Worm (Caenorhabditis elegans): ENCODE data around the gene tgt-2.
A peak's percentile ranks its signal among the peaks of the same experiment; 100 is the strongest.

tgt-2 gene

DNA sequence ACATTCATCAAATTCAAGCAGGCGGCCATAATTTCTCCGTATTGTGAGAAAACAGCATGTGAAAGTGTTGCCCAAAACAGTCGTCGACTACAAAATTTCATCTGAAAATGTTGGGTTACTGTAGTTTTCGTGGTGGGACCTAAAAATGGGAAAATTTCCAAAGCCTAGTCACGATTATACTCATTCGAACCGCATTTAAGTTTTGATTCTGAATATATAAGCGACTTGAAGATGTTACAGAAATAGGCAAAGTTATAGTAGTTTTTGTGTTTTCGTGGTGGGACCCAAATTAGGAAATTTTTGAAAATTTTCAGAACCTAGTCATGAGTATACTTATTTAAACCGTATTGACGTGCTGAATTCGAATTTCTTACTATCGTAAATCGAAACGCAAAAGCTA is 20.3 kb upstream of the tgt-2 start, which contains the start of gene Y39B6A.41:
Gene Y39B6A.41 (minus strand): TSS at position 101 of the 400 bp plus-strand sequence.
- TF ChIP-seq jun-1 (tag; optimal IDR thresholded peaks at IDR 0.05) (no peak), rnt-1 (tag; optimal IDR thresholded peaks at IDR 0.05) (no peak), fkh-10 (GFP tag; optimal IDR thresholded peaks at IDR 0.05) (no peak), lsy-2 (tag; optimal IDR thresholded peaks at IDR 0.05) (no peak), nhr-20 (tag; optimal IDR thresholded peaks at IDR 0.05) (no peak)

DNA sequence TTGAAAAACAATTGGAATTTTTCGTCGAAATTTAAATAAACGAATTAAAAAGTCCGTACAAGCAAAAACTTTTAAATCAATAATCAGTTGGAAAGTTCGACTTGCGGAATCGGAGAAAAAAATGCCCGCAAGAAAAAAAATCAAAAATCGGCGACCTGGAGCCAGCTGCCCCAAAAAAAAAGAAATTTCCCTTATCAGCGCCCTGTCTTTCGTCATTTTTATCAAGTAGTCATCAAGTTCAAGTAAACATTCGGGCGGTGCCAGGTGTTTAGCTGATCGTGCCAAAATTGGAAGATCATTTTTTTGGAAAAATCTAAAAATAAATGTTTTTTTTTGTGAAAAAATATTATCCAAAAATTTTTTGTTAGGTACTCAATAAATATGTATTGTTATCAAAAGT is 19.8 kb upstream of the tgt-2 start:
- TF ChIP-seq elt-2 (tag; optimal IDR thresholded peaks at IDR 0.05): peak; percentile 32
- no peak for TF ChIP-seq alr-1 (tag; optimal IDR thresholded peaks at IDR 0.05; ENCODE audit: borderline replicate concordance)
- TF ChIP-seq efl-1 (optimal IDR thresholded peaks at IDR 0.05): no peak
- peak in 1 of 2 experiments; percentile 68 for TF ChIP-seq efl-1 (GFP tag; optimal IDR thresholded peaks at IDR 0.05 in 1 of 2)

DNA sequence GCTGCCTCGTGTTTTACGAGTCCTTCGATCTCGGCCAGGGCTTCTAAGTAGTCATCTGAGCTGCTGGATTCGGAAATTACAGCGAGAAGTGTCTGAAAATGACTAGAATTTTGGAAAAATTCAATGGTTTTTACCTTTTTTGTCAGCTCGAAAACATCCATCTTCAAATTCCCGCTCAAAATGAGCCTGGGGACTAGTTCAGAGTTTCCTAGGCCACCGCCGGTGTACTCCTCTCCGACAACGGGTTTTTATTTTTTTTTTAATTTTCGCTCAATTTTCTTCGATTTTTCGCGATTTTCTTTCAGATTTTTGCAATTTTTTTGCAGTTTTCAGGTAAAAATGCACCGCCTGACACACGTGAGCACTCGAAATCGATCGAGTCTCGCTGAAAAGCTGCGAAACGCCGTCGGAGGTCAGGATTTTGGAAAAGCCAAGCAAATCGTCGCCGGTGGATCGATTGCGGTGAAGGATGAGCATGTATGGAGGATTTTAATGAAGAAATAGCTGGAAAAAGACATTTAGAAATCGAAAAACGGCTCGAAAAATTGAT is 17.1 kb upstream of the tgt-2 start, which contains the start of the genes mrps-35 and sws-1:
Gene mrps-35 (plus strand): TSS at position 327 of the 550 bp plus-strand sequence.
Gene sws-1 (minus strand): TSS at position 500 of the 550 bp plus-strand sequence.
- TF ChIP-seq nhr-28 (tag; optimal IDR thresholded peaks at IDR 0.05) (no peak), pqm-1 (tag; optimal IDR thresholded peaks at IDR 0.05) (no peak), sox-4 (tag; optimal IDR thresholded peaks at IDR 0.05) (peak; percentile 87), efl-3 (GFP tag; optimal IDR thresholded peaks at IDR 0.05) (peak; percentile 17), jun-1 (tag; optimal IDR thresholded peaks at IDR 0.05) (peak; percentile 3), pax-3 (tag; optimal IDR thresholded peaks at IDR 0.05) (peak; percentile 92), nhr-47 (tag; optimal IDR thresholded peaks at IDR 0.05) (peak; percentile 92), fkh-4 (tag; optimal IDR thresholded peaks at IDR 0.05; ENCODE audit: borderline replicate concordance) (peak; percentile 96), lsy-2 (tag; optimal IDR thresholded peaks at IDR 0.05) (peak; percentile 72 to 74), skn-1 (tag; optimal IDR thresholded peaks at IDR 0.05) (peak; percentile 47), hlh-17 (GFP tag; optimal IDR thresholded peaks at IDR 0.05; ENCODE audit: borderline replicate concordance) (no peak), hlh-4 (tag; optimal IDR thresholded peaks at IDR 0.05) (peak; percentile 56), isw-1 (GFP tag; IDR thresholded peaks at IDR 0.05) (peak; percentile 61), fos-1 (tag; optimal IDR thresholded peaks at IDR 0.05) (peak; percentile 35), ama-1 (optimal IDR thresholded peaks at IDR 0.05) (no peak), swsn-7 (tag; optimal IDR thresholded peaks at IDR 0.05) (peak; percentile 83), xbp-1 (tag; optimal IDR thresholded peaks at IDR 0.05) (peak; percentile 82), lin-14 (GFP tag; optimal IDR thresholded peaks at IDR 0.05) (no peak), nhr-77 (tag; optimal IDR thresholded peaks at IDR 0.05) (no peak), efl-1 (optimal IDR thresholded peaks at IDR 0.05) (peak; percentile 72 to 95), efl-1 (GFP tag; optimal IDR thresholded peaks at IDR 0.05 in 1 of 2) (peak; percentile 94 to 99), C34B4.2 (tag; optimal IDR thresholded peaks at IDR 0.05) (no peak), zag-1 (tag; optimal IDR thresholded peaks at IDR 0.05) (no peak), sup-37 (GFP tag; optimal IDR thresholded peaks at IDR 0.05) (peak; percentile 21), pag-3 (tag; optimal IDR thresholded peaks at IDR 0.05; ENCODE audit: borderline replicate concordance, insufficient read depth) (no peak), ets-5 (GFP tag; IDR thresholded peaks at IDR 0.05) (no peak), lin-35 (GFP tag; optimal IDR thresholded peaks at IDR 0.05) (peak; percentile 91 to 94), nhr-12 (tag; optimal IDR thresholded peaks at IDR 0.05) (no peak), tbx-2 (tag; optimal IDR thresholded peaks at IDR 0.05) (peak; percentile 92), unc-62 (GFP tag; optimal IDR thresholded peaks at IDR 0.05) (no peak), sptf-1 (tag; optimal IDR thresholded peaks at IDR 0.05) (no peak), egl-13 (tag; optimal IDR thresholded peaks at IDR 0.05) (peak; percentile 81), nhr-19 (GFP tag; conservative IDR thresholded peaks at IDR 0.05) (peak; percentile 92), ztf-11 (tag; optimal IDR thresholded peaks at IDR 0.05) (peak in 1 of 2 experiments; percentile 95), tlp-1 (tag; optimal IDR thresholded peaks at IDR 0.05) (no peak), mdl-1 (tag; optimal IDR thresholded peaks at IDR 0.05) (no peak), fkh-10 (GFP tag; optimal IDR thresholded peaks at IDR 0.05) (no peak), rnt-1 (tag; optimal IDR thresholded peaks at IDR 0.05) (peak; percentile 99), lin-39 (tag; optimal IDR thresholded peaks at IDR 0.05) (peak; percentile 26), nhr-90 (tag; optimal IDR thresholded peaks at IDR 0.05; ENCODE audit: poor library complexity) (peak; percentile 91), aly-2 (tag; optimal IDR thresholded peaks at IDR 0.05) (peak; percentile 0), mef-2 (tag; optimal IDR thresholded peaks at IDR 0.05) (no peak), C04F5.9 (tag; optimal IDR thresholded peaks at IDR 0.05) (peak; percentile 78), aha-1 (tag; optimal IDR thresholded peaks at IDR 0.05) (no peak), ceh-8 (GFP tag; optimal IDR thresholded peaks at IDR 0.05) (peak; percentile 76)
